Fruit fly (Drosophila melanogaster): ENCODE data around the gene CG14367.

DNA sequence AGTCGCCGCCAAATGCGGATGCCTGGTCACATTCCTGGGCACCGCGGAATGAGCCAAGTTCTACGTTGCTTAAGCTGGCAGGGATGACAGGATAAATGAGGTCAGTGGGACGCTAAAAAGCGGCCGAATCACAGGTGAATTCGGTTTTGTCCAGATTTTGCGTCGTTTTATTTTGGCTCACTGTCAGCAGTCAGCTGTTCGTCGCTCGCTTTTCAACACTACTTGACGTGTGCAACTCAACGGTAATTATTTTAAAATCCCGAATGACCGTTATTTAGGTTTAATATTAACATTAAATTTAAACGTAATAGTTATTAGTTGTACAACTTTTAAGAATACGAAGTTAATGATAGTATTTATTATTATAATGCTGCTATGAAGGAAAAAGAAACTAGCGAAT is 5.5 kb downstream of the CG14367 start:
- TF ChIP-seq acj6 (GFP tag; optimal IDR thresholded peaks at IDR 0.05) (no peak), Gug (GFP tag; IDR thresholded peaks at IDR 0.05) (no peak), Ets21C (GFP tag; optimal IDR thresholded peaks at IDR 0.05) (no peak), achi (GFP tag; optimal IDR thresholded peaks at IDR 0.05) (no peak)
